Worm (Caenorhabditis elegans) whole organism, young adult: ENCODE measurements around the gene F53B2.5.
A peak's percentile ranks its signal among the peaks of the same experiment; 100 is the strongest.

Source experiments
- B0261.1 ChIP-seq: sonication (generic microtip); optimal IDR thresholded peaks from 2 replicates; lab custom pipeline; 2016; ENCODE audit warnings: mild to moderate bottlenecking, missing genetic modification characterization, moderate library complexity, missing compliant biosample characterization
- B0336.3 ChIP-seq: fragments of 200-800 bp; sonication (Bioruptor generic); IDR thresholded peaks from 2 replicates; pipeline ENCODE4 v1.3.6; 2022; ENCODE audit warnings: missing genetic modification characterization, missing compliant biosample characterization
- D2030.7 ChIP-seq: fragments of 200-800 bp; sonication (Bioruptor generic); IDR thresholded peaks from 2 replicates; pipeline ENCODE4 v1.3.6; 2022; ENCODE audit warnings: missing genetic modification reagents, missing genetic modification characterization, missing compliant biosample characterization
- F23B12.7 ChIP-seq: sonication (generic microtip); optimal IDR thresholded peaks from 2 replicates; lab custom pipeline; 2017; ENCODE audit warnings: missing genetic modification characterization, mild to moderate bottlenecking, missing compliant biosample characterization, antibody characterized with exemption, moderate library complexity; ENCODE audit not compliant: insufficient read depth
- F52B5.7 ChIP-seq: sonication (generic microtip); optimal IDR thresholded peaks from 2 replicates; lab custom pipeline; 2016; ENCODE audit warnings: mild to moderate bottlenecking, missing genetic modification characterization, missing compliant biosample characterization
- F55B11.4 ChIP-seq: sonication (generic microtip); optimal IDR thresholded peaks from 2 replicates; lab custom pipeline; 2016; ENCODE audit warnings: missing compliant biosample characterization, missing genetic modification characterization, borderline replicate concordance; ENCODE audit not compliant: insufficient read depth
- F57C9.4 ChIP-seq: sonication (generic microtip); optimal IDR thresholded peaks from 2 replicates; lab custom pipeline; 2017; ENCODE audit warnings: mild to moderate bottlenecking, missing genetic modification characterization, missing compliant biosample characterization
- T26A5.8 ChIP-seq: sonication (generic microtip); optimal IDR thresholded peaks from 2 replicates; lab custom pipeline; 2016; ENCODE audit warnings: missing genetic modification characterization, missing compliant biosample characterization
- Y67H2A.10 ChIP-seq: fragments of 200-800 bp; sonication (Bioruptor generic); conservative IDR thresholded peaks from 2 replicates; pipeline ENCODE4 v1.3.6; 2022; ENCODE audit warnings: missing genetic modification reagents, missing genetic modification characterization, missing compliant biosample characterization
- ZK185.1 ChIP-seq: sonication (generic microtip); optimal IDR thresholded peaks from 2 replicates; lab custom pipeline; 2016; ENCODE audit warnings: mild to moderate bottlenecking, missing genetic modification characterization, missing compliant biosample characterization; ENCODE audit not compliant: poor library complexity, severe bottlenecking
- bed-1 ChIP-seq: fragments of 200-800 bp; sonication (Bioruptor generic); IDR thresholded peaks from 2 replicates; pipeline ENCODE4 v1.3.6; 2022; ENCODE audit warnings: missing genetic modification reagents, missing genetic modification characterization, missing compliant biosample characterization
- cebp-1 ChIP-seq, 2 experiments: fragments of 200-800 bp in 1 of 2; sonication (Bioruptor generic) in 1 of 2; sonication (generic microtip) in 1 of 2; IDR thresholded peaks in 1 of 2; optimal IDR thresholded peaks in 1 of 2; 2 replicates each; pipeline versions ENCODE4 v1.3.6 to Lab custom; 2017 to 2022; ENCODE audit warnings: missing compliant biosample characterization in 2 of 2, missing genetic modification characterization in 2 of 2, mild to moderate bottlenecking in 1 of 2, missing genetic modification reagents in 1 of 2, moderate library complexity in 1 of 2
- cebp-2 ChIP-seq: fragments of 200-800 bp; sonication (Bioruptor generic); IDR thresholded peaks from 2 replicates; pipeline ENCODE4 v1.3.6; 2022; ENCODE audit warnings: missing genetic modification characterization, missing compliant biosample characterization
- ceh-58 ChIP-seq: fragments of 200-800 bp; sonication (Bioruptor generic); IDR thresholded peaks from 2 replicates; pipeline ENCODE4 v1.3.6; 2022; ENCODE audit warnings: missing genetic modification characterization, missing compliant biosample characterization
- dpff-1 ChIP-seq: sonication (generic microtip); optimal IDR thresholded peaks from 2 replicates; lab custom pipeline; 2017; ENCODE audit warnings: mild to moderate bottlenecking, missing genetic modification characterization, missing compliant biosample characterization
- efl-1 ChIP-seq: fragments of 150-350 bp; optimal IDR thresholded peaks from 2 replicates; lab custom pipeline; 2014; ENCODE audit warnings: missing biosample characterization, missing genetic modification reagents, missing genetic modification characterization
- egl-44 ChIP-seq: fragments of 200-800 bp; sonication (Bioruptor generic); IDR thresholded peaks from 2 replicates; pipeline ENCODE4 v1.3.6; 2022; ENCODE audit warnings: missing genetic modification reagents, missing genetic modification characterization, missing compliant biosample characterization
- ets-4 ChIP-seq: fragments of 200-800 bp; sonication (Bioruptor generic); optimal IDR thresholded peaks from 2 replicates; lab custom pipeline; 2018; ENCODE audit warnings: mild to moderate bottlenecking, missing genetic modification characterization, missing compliant biosample characterization
- him-1 ChIP-seq: sonication (generic microtip); optimal IDR thresholded peaks from 2 replicates; lab custom pipeline; 2016; ENCODE audit warnings: missing genotype, missing genetic modification reagents, missing genetic modification characterization, missing compliant biosample characterization
- hmg-1.2 ChIP-seq: fragments of 200-800 bp; sonication (Bioruptor generic); IDR thresholded peaks from 2 replicates; pipeline ENCODE4 v1.3.6; 2022; ENCODE audit warnings: missing genetic modification reagents, missing genetic modification characterization, missing compliant biosample characterization
- hrde-1 ChIP-seq: sonication (generic microtip); optimal IDR thresholded peaks from 2 replicates; lab custom pipeline; 2016; ENCODE audit warnings: missing genetic modification characterization, mild to moderate bottlenecking, missing compliant biosample characterization, moderate library complexity, missing genotype, missing genetic modification reagents, borderline replicate concordance
- lag-1 ChIP-seq: fragments of 200-800 bp; sonication (Bioruptor generic); IDR thresholded peaks from 2 replicates; pipeline ENCODE4 v1.3.6; 2022; ENCODE audit warnings: missing genetic modification reagents, missing genetic modification characterization, missing compliant biosample characterization
- madf-3 ChIP-seq: fragments of 200-800 bp; sonication (Bioruptor generic); IDR thresholded peaks from 2 replicates; pipeline ENCODE4 v1.3.6; 2022; ENCODE audit warnings: missing genetic modification reagents, missing genetic modification characterization, missing compliant biosample characterization
- madf-6 ChIP-seq: fragments of 200-800 bp; sonication (Bioruptor generic); IDR thresholded peaks from 2 replicates; pipeline ENCODE4 v1.3.6; 2022; ENCODE audit warnings: missing genetic modification reagents, missing genetic modification characterization, missing compliant biosample characterization
- mes-4 ChIP-seq: sonication (generic microtip); optimal IDR thresholded peaks from 2 replicates; lab custom pipeline; 2016; ENCODE audit warnings: missing genotype, missing genetic modification characterization, missing compliant biosample characterization
- mxl-1 ChIP-seq: sonication (generic microtip); optimal IDR thresholded peaks from 2 replicates; lab custom pipeline; 2016; ENCODE audit warnings: missing genetic modification characterization, missing compliant biosample characterization
- nhr-120 ChIP-seq: fragments of 200-800 bp; sonication (Bioruptor generic); IDR thresholded peaks from 2 replicates; pipeline ENCODE4 v1.3.6; 2022; ENCODE audit warnings: missing genetic modification characterization, missing compliant biosample characterization
- rcor-1 ChIP-seq: fragments of 200-800 bp; sonication (Bioruptor generic); IDR thresholded peaks from 2 replicates; pipeline ENCODE4 v1.3.6; 2022; ENCODE audit warnings: missing genetic modification reagents, missing genetic modification characterization, missing compliant biosample characterization
- sdz-38 ChIP-seq: sonication (generic microtip); optimal IDR thresholded peaks from 2 replicates; lab custom pipeline; 2016; ENCODE audit warnings: missing genotype, missing genetic modification characterization, missing compliant biosample characterization
- snpc-1.3 ChIP-seq: sonication (generic microtip); optimal IDR thresholded peaks from 2 replicates; lab custom pipeline; 2017; ENCODE audit warnings: missing genetic modification characterization, mild to moderate bottlenecking, missing compliant biosample characterization, antibody characterized with exemption, moderate library complexity, missing genotype, missing genetic modification reagents; ENCODE audit not compliant: insufficient read depth
- tbp1 ChIP-seq: fragments of 200-800 bp; sonication (Bioruptor generic); optimal IDR thresholded peaks from 2 replicates; lab custom pipeline; 2018; ENCODE audit warnings: mild to moderate bottlenecking, missing genetic modification characterization, missing compliant biosample characterization
- ztf-22 ChIP-seq: fragments of 200-800 bp; sonication (Bioruptor generic); optimal IDR thresholded peaks from 2 replicates; lab custom pipeline; 2018; ENCODE audit warnings: mild to moderate bottlenecking, missing genetic modification characterization, moderate library complexity, missing compliant biosample characterization
- ztf-25 ChIP-seq: fragments of 200-800 bp; sonication (Bioruptor generic); IDR thresholded peaks from 2 replicates; pipeline ENCODE4 v1.3.6; 2022; ENCODE audit warnings: missing genetic modification reagents, missing genetic modification characterization, missing compliant biosample characterization
- ztf-26 ChIP-seq: sonication (generic microtip); optimal IDR thresholded peaks from 2 replicates; lab custom pipeline; 2017; ENCODE audit warnings: missing genetic modification characterization, missing compliant biosample characterization
- ztf-28 ChIP-seq: fragments of 200-800 bp; sonication (Bioruptor generic); IDR thresholded peaks from 2 replicates; pipeline ENCODE4 v1.3.6; 2022; ENCODE audit warnings: missing genetic modification reagents, missing genetic modification characterization, missing compliant biosample characterization

The F53B2.5 gene

ce11 chrIV:12551944-12552343, 21.0 kb upstream of the F53B2.5 start:
- no peak for TF ChIP-seq F57C9.4

ce11 chrIV:12549014-12549413, 18.1 kb upstream of the F53B2.5 start:
- no peak for TF ChIP-seq B0336.3 (GFP tag; lab: Robert Waterston, UW)
- TF ChIP-seq nhr-120 (GFP tag; lab: Robert Waterston, UW): no peak
- TF ChIP-seq him-1: no peak
- TF ChIP-seq snpc-1.3 (tag; lab: Kevin White, UChicago): no peak
- TF ChIP-seq mxl-1 (tag; lab: Kevin White, UChicago): no peak
- no peak for TF ChIP-seq ztf-25 (GFP tag; lab: Robert Waterston, UW)
- no peak for TF ChIP-seq T26A5.8 (tag; lab: Kevin White, UChicago)
- TF ChIP-seq ZK185.1 (tag; lab: Kevin White, UChicago): no peak
- no peak for TF ChIP-seq mes-4
- TF ChIP-seq F57C9.4: no peak
- TF ChIP-seq ets-4 (GFP tag; lab: Kevin White, UChicago): no peak
- TF ChIP-seq F55B11.4 (tag; lab: Kevin White, UChicago): no peak
- no peak for TF ChIP-seq bed-1

ce11 chrIV:12547824-12548223, 16.9 kb upstream of the F53B2.5 start, which contains the start of gene ipmk-1:
TSS of gene ipmk-1 (plus strand) at chrIV:12548124.
- TF ChIP-seq lag-1 (GFP tag; lab: Robert Waterston, UW) (no peak), F23B12.7 (tag; lab: Kevin White, UChicago) (no peak), F57C9.4 (no peak), mes-4 (no peak), egl-44 (GFP tag; lab: Robert Waterston, UW) (no peak), cebp-1 (GFP tag; IDR thresholded peaks at IDR 0.05; lab: Robert Waterston, UW) (no peak), cebp-1 (tag; optimal IDR thresholded peaks at IDR 0.05; lab: Kevin White, UChicago) (no peak), sdz-38 (tag; lab: Kevin White, UChicago) (no peak), F52B5.7 (tag; lab: Kevin White, UChicago) (no peak), D2030.7 (GFP tag; lab: Robert Waterston, UW) (no peak)
- TF ChIP-seq, all 124 proteins: peak for 0

- TF ChIP-seq cebp-2: no peak
- no peak for TF ChIP-seq ztf-28 (GFP tag; lab: Robert Waterston, UW)
- no peak for TF ChIP-seq rcor-1 (GFP tag; lab: Robert Waterston, UW)
These were observed 15.0 kb upstream of the F53B2.5 start for ce11 chrIV:12545902-12546301.

- TF ChIP-seq hrde-1 (tag; lab: Kevin White, UChicago): no peak
- TF ChIP-seq hmg-1.2 (GFP tag; lab: Robert Waterston, UW): peak; percentile 64; the same call in 1 of the 2 replicates
These were observed 14.4 kb upstream of the F53B2.5 start for ce11 chrIV:12545393-12545792.

ce11 chrIV:12544624-12545023, 13.7 kb upstream of the F53B2.5 start:
- TF ChIP-seq T26A5.8 (tag; lab: Kevin White, UChicago) (no peak), B0261.1 (no peak), F57C9.4 (no peak), cebp-2 (no peak), mxl-1 (tag; lab: Kevin White, UChicago) (no peak), lag-1 (GFP tag; lab: Robert Waterston, UW) (no peak), ztf-22 (no peak), madf-6 (GFP tag; lab: Robert Waterston, UW) (no peak), tbp1 (GFP tag; lab: Kevin White, UChicago) (no peak), Y67H2A.10 (GFP tag; lab: Robert Waterston, UW) (no peak), madf-3 (GFP tag; lab: Robert Waterston, UW) (no peak), ceh-58 (GFP tag; lab: Robert Waterston, UW) (no peak), dpff-1 (tag; lab: Kevin White, UChicago) (no peak), ztf-26 (tag; lab: Kevin White, UChicago) (no peak), hrde-1 (tag; lab: Kevin White, UChicago) (no peak), efl-1 (no peak)
